Fruit fly (Drosophila melanogaster) whole organism, embryonic: Measurements from ENCODE around the gene Psn.

Source experiments
- ATbp ChIP-seq: fragments of 200-800 bp; sonication (Bioruptor generic); optimal IDR thresholded peaks from 2 replicates; lab custom pipeline; 2017; ENCODE audit warnings: missing biosample characterization, mild to moderate bottlenecking, missing genetic modification characterization, missing genetic modification reagents
- Asciz ChIP-seq: fragments of 200-800 bp; sonication (Bioruptor generic); optimal IDR thresholded peaks from 2 replicates; lab custom pipeline; 2017; ENCODE audit warnings: missing biosample characterization, mild to moderate bottlenecking, missing genetic modification characterization, missing genetic modification reagents
- CG11085 ChIP-seq: fragments of 200-800 bp; sonication (Bioruptor generic); IDR thresholded peaks from 2 replicates; pipeline ENCODE4 v1.3.6; 2022; ENCODE audit warnings: missing biosample characterization, missing genetic modification characterization
- CG1233 ChIP-seq: fragments of 200-800 bp; sonication (Bioruptor generic); optimal IDR thresholded peaks from 4 replicates; lab custom pipeline; 2018; ENCODE audit warnings: missing biosample characterization, mild to moderate bottlenecking, missing genetic modification characterization
- CG13287 ChIP-seq: fragments of 200-800 bp; sonication (Bioruptor generic); IDR thresholded peaks from 2 replicates; pipeline ENCODE4 v1.3.6; 2022; ENCODE audit warnings: missing biosample characterization, missing genetic modification characterization; ENCODE audit not compliant: partially characterized antibody
- CG13775 ChIP-seq: fragments of 200-800 bp; sonication (Bioruptor generic); optimal IDR thresholded peaks from 3 replicates; lab custom pipeline; 2017; ENCODE audit warnings: missing biosample characterization, mild to moderate bottlenecking, missing genetic modification characterization
- CG14667 ChIP-seq: fragments of 200-800 bp; sonication (Bioruptor generic); IDR thresholded peaks from 2 replicates; pipeline ENCODE4 v1.3.6; 2022; ENCODE audit warnings: missing biosample characterization, missing genetic modification characterization
- CG15011 ChIP-seq: fragments of 200-800 bp; sonication (Bioruptor generic); optimal IDR thresholded peaks from 3 replicates; lab custom pipeline; 2018; ENCODE audit warnings: missing biosample characterization, mild to moderate bottlenecking, missing genetic modification characterization
- CG15479 ChIP-seq: fragments of 200-800 bp; sonication (Bioruptor generic); optimal IDR thresholded peaks from 3 replicates; lab custom pipeline; 2019; ENCODE audit warnings: missing biosample characterization, mild to moderate bottlenecking, missing genetic modification characterization, moderate library complexity
- CG15601 ChIP-seq: fragments of 200-800 bp; sonication (Bioruptor generic); optimal IDR thresholded peaks from 3 replicates; lab custom pipeline; 2019; ENCODE audit warnings: missing biosample characterization, mild to moderate bottlenecking, missing genetic modification characterization, moderate library complexity
- CG17186 ChIP-seq: fragments of 200-800 bp; sonication (Bioruptor generic); optimal IDR thresholded peaks from 3 replicates; lab custom pipeline; 2017; ENCODE audit warnings: missing biosample characterization, missing genetic modification reagents, missing genetic modification characterization
- CG17328 ChIP-seq: fragments of 200-800 bp; sonication (Bioruptor generic); IDR thresholded peaks from 2 replicates; pipeline ENCODE4 v1.3.6; 2022; ENCODE audit warnings: missing biosample characterization, missing genetic modification characterization
- CG17361 ChIP-seq: fragments of 200-800 bp; sonication (Bioruptor generic); IDR thresholded peaks from 3 replicates; pipeline ENCODE4 v1.3.6; 2022; ENCODE audit warnings: missing biosample characterization, missing genetic modification characterization
- CG17385 ChIP-seq: fragments of 200-800 bp; sonication (Bioruptor generic); optimal IDR thresholded peaks from 3 replicates; lab custom pipeline; 2018; ENCODE audit warnings: missing biosample characterization, mild to moderate bottlenecking, missing genetic modification characterization
- CG17829 ChIP-seq: fragments of 200-800 bp; optimal IDR thresholded peaks from 2 replicates; lab custom pipeline; 2019; ENCODE audit warnings: missing biosample characterization, mild to moderate bottlenecking, missing genetic modification characterization, moderate library complexity
- CG34422 ChIP-seq: fragments of 200-800 bp; sonication (Bioruptor generic); IDR thresholded peaks from 3 replicates; pipeline ENCODE4 v1.3.6; 2022; ENCODE audit warnings: missing biosample characterization, missing genetic modification characterization
- CG3726 ChIP-seq: fragments of 200-800 bp; sonication (Bioruptor generic); IDR thresholded peaks from 3 replicates; pipeline ENCODE4, ENCODE4 v1.3.6; 2022; ENCODE audit warnings: missing biosample characterization, missing genetic modification characterization
- CG4404 ChIP-seq: fragments of 200-800 bp; sonication (Bioruptor generic); IDR thresholded peaks from 2 replicates; pipeline ENCODE4 v1.3.6; 2022; ENCODE audit warnings: missing biosample characterization, missing genetic modification characterization
- CG4707 ChIP-seq: fragments of 200-800 bp; sonication (Bioruptor generic); optimal IDR thresholded peaks from 2 replicates; lab custom pipeline; 2018; ENCODE audit warnings: missing biosample characterization, mild to moderate bottlenecking, missing genetic modification characterization, moderate library complexity
- CG6654 ChIP-seq: fragments of 200-800 bp; sonication (Bioruptor generic); optimal IDR thresholded peaks from 2 replicates; lab custom pipeline; 2017; ENCODE audit warnings: missing biosample characterization, mild to moderate bottlenecking, missing genetic modification characterization
- CG8359 ChIP-seq: fragments of 200-800 bp; sonication (Bioruptor generic); optimal IDR thresholded peaks from 2 replicates; lab custom pipeline; 2017; ENCODE audit warnings: missing biosample characterization, mild to moderate bottlenecking, missing genetic modification characterization, borderline replicate concordance
- CG9215 ChIP-seq: fragments of 200-800 bp; sonication (Bioruptor generic); IDR thresholded peaks from 2 replicates; pipeline ENCODE4 v1.3.6; 2022; ENCODE audit warnings: missing biosample characterization, missing genetic modification characterization
- CG9437 ChIP-seq: fragments of 200-800 bp; sonication (Bioruptor generic); optimal IDR thresholded peaks from 2 replicates; lab custom pipeline; 2018; ENCODE audit warnings: missing biosample characterization, mild to moderate bottlenecking, missing genetic modification characterization
- CG9932 ChIP-seq: fragments of 200-800 bp; sonication (Bioruptor generic); IDR thresholded peaks from 2 replicates; pipeline ENCODE4 v1.3.6; 2022; ENCODE audit warnings: missing biosample characterization, missing genetic modification characterization
- CoRest ChIP-seq: fragments of 200-800 bp; sonication (Bioruptor generic); optimal IDR thresholded peaks from 3 replicates; lab custom pipeline; 2018; ENCODE audit warnings: missing biosample characterization, mild to moderate bottlenecking, missing genetic modification characterization, moderate library complexity
- D19A ChIP-seq: fragments of 200-800 bp; optimal IDR thresholded peaks from 3 replicates; lab custom pipeline; 2019; ENCODE audit warnings: missing biosample characterization, mild to moderate bottlenecking, missing genetic modification characterization, moderate library complexity
- H2.0 ChIP-seq: fragments of 200-800 bp; sonication (Bioruptor generic); IDR thresholded peaks from 2 replicates; pipeline ENCODE4 v1.3.6; 2022; ENCODE audit warnings: missing biosample characterization, missing genetic modification characterization
- HLH3B ChIP-seq: fragments of 200-800 bp; sonication (Bioruptor generic); IDR thresholded peaks from 2 replicates; pipeline ENCODE4 v1.3.6; 2022; ENCODE audit warnings: missing biosample characterization, missing genetic modification characterization
- HmgZ ChIP-seq: fragments of 200-800 bp; sonication (Bioruptor generic); optimal IDR thresholded peaks from 2 replicates; lab custom pipeline; 2018; ENCODE audit warnings: missing biosample characterization, mild to moderate bottlenecking, missing genetic modification characterization
- Mad ChIP-seq: fragments of 200-800 bp; sonication (Bioruptor generic); optimal IDR thresholded peaks from 2 replicates; lab custom pipeline; 2016; ENCODE audit warnings: missing biosample characterization, missing genetic modification characterization
- PHDP ChIP-seq: fragments of 200-800 bp; sonication (Bioruptor generic); optimal IDR thresholded peaks from 3 replicates; lab custom pipeline; 2018; ENCODE audit warnings: missing biosample characterization, mild to moderate bottlenecking, missing genetic modification characterization, moderate library complexity
- Ptx1 ChIP-seq: fragments of 200-800 bp; sonication (Bioruptor generic); IDR thresholded peaks from 2 replicates; pipeline ENCODE4 v1.3.6; 2022; ENCODE audit warnings: missing biosample characterization, missing genetic modification characterization
- Sry-δ ChIP-seq: fragments of 200-800 bp; sonication (Bioruptor generic); optimal IDR thresholded peaks from 2 replicates; lab custom pipeline; 2016; ENCODE audit warnings: missing biosample characterization, missing genetic modification characterization
- TFAM ChIP-seq: fragments of 200-800 bp; sonication (Bioruptor generic); optimal IDR thresholded peaks from 2 replicates; lab custom pipeline; 2017; ENCODE audit warnings: missing biosample characterization, missing genetic modification characterization, inconsistent platforms
- ato ChIP-seq: fragments of 200-800 bp; sonication (Bioruptor generic); IDR thresholded peaks from 2 replicates; pipeline ENCODE4 v1.3.6; 2022; ENCODE audit warnings: missing biosample characterization, missing genetic modification characterization; ENCODE audit not compliant: partially characterized antibody
- crp ChIP-seq, 2 experiments: fragments of 200-800 bp; sonication (Bioruptor generic); optimal IDR thresholded peaks; 2 replicates in 1 of 2; 3 replicates in 1 of 2; lab custom pipeline; 2017; ENCODE audit warnings: missing biosample characterization in 2 of 2, missing genetic modification characterization in 2 of 2, mild to moderate bottlenecking in 1 of 2, moderate library complexity in 1 of 2
- dan ChIP-seq: fragments of 200-800 bp; sonication (Bioruptor generic); IDR thresholded peaks from 2 replicates; pipeline ENCODE4 v1.3.6; 2022; ENCODE audit warnings: missing biosample characterization, missing genetic modification characterization
- dati ChIP-seq: fragments of 200-800 bp; sonication (Bioruptor generic); IDR thresholded peaks from 2 replicates; pipeline ENCODE4 v1.3.6; 2022; ENCODE audit warnings: missing biosample characterization, missing genetic modification characterization
- gcm2 ChIP-seq: fragments of 200-800 bp; sonication (Bioruptor generic); optimal IDR thresholded peaks from 2 replicates; lab custom pipeline; 2016; ENCODE audit warnings: missing biosample characterization, missing genetic modification characterization
- nerfin-1 ChIP-seq: fragments of 200-800 bp; sonication (Bioruptor generic); optimal IDR thresholded peaks from 3 replicates; lab custom pipeline; 2019; ENCODE audit warnings: missing biosample characterization, mild to moderate bottlenecking, missing genetic modification characterization, moderate library complexity
- nom ChIP-seq: fragments of 200-800 bp; sonication (Bioruptor generic); optimal IDR thresholded peaks from 2 replicates; lab custom pipeline; 2017; ENCODE audit warnings: missing biosample characterization, missing genetic modification characterization, mild to moderate bottlenecking, moderate library complexity, missing genetic modification reagents
- pho ChIP-seq: fragments of 200-800 bp; sonication (Bioruptor generic); optimal IDR thresholded peaks from 2 replicates; lab custom pipeline; 2016; ENCODE audit warnings: missing biosample characterization, missing genetic modification characterization
- repo ChIP-seq: fragments of 200-800 bp; sonication (Bioruptor generic); optimal IDR thresholded peaks from 2 replicates; lab custom pipeline; 2016; ENCODE audit warnings: missing biosample characterization, missing genetic modification characterization
- sens ChIP-seq: fragments of 200-800 bp; sonication (Bioruptor generic); peaks from one replicate; lab custom pipeline; 2016; ENCODE audit warnings: missing biosample characterization, missing genetic modification characterization
- sens-2 ChIP-seq: fragments of 200-800 bp; sonication (Bioruptor generic); IDR thresholded peaks from 2 replicates; pipeline ENCODE4 v1.3.6; 2022; ENCODE audit warnings: missing biosample characterization, missing genetic modification characterization
- sisA ChIP-seq: fragments of 200-800 bp; sonication (Bioruptor generic); IDR thresholded peaks from 2 replicates; pipeline ENCODE4 v1.3.6; 2022; ENCODE audit warnings: missing biosample characterization, missing genetic modification characterization
- sob ChIP-seq: fragments of 200-800 bp; sonication (Bioruptor generic); IDR thresholded peaks from 2 replicates; pipeline ENCODE4 v1.3.6; 2022; ENCODE audit warnings: missing biosample characterization, missing genetic modification characterization
- sr ChIP-seq: fragments of 200-800 bp; sonication (Bioruptor generic); IDR thresholded peaks from 3 replicates; pipeline ENCODE4 v1.3.6; 2022; ENCODE audit warnings: missing biosample characterization, missing genetic modification characterization
- tx ChIP-seq: fragments of 200-800 bp; sonication (Bioruptor generic); optimal IDR thresholded peaks from 2 replicates; lab custom pipeline; 2016; ENCODE audit warnings: missing biosample characterization, missing genetic modification characterization
- zfh1 ChIP-seq: fragments of 200-800 bp; sonication (Bioruptor generic); IDR thresholded peaks from 3 replicates; pipeline ENCODE4 v1.3.6; 2022; ENCODE audit warnings: missing biosample characterization, missing genetic modification characterization

Gene Psn

DNA sequence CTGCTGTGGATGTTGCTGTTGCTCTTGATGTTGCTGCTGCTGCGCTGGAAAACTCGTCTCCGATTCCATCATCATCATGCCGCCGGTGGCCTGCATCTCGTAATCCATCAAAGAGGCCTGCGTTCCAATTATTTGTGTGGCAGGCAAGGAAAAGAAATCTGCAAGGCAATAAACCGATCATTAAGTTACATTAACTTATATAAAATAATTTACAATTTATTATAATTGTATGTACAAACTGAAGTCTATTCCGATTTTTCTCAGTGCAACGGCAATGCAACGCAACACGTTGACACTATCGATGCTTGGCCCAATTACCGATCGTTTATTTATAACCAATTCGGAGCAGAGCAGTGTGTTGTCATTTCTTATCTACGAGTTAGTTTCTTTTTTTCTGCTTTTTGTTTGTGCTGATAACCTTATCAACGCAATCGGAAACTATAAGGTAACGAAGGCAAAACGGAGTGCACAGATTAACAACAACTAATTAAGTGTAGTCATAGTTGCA lies 38.8 kb downstream of the Psn start (continued):
- TF ChIP-seq PHDP (tag; lab: Kevin White, UChicago) (peak; percentile 51), H2.0 (GFP tag; lab: Robert Waterston, UW) (peak; percentile 54), TFAM (GFP tag; lab: Kevin White, UChicago) (no peak), CG9437 (no peak), CG13287 (GFP tag; lab: Robert Waterston, UW) (no peak), zfh1 (GFP tag; lab: Robert Waterston, UW) (peak; percentile 65; the same call in 1 of the 3 replicates), tx (GFP tag; lab: Kevin White, UChicago) (no peak), CG15479 (no peak), CG17385 (peak; percentile 39), CG17361 (GFP tag; lab: Robert Waterston, UW) (no peak), CG3726 (0 out of 3 replicates have a peak, but pooled peaks have one; percentile 35), CG4404 (GFP tag; lab: Robert Waterston, UW) (0 out of 2 replicates have a peak, but pooled peaks have one; percentile 14), dan (GFP tag; lab: Robert Waterston, UW) (no peak), CG8359 (GFP tag; lab: Kevin White, UChicago) (peak; percentile 5), nerfin-1 (tag; lab: Kevin White, UChicago) (no peak), CG15011 (GFP tag; lab: Kevin White, UChicago) (peak; percentile 0), HLH3B (peak; percentile 61), CG17328 (GFP tag; lab: Robert Waterston, UW) (peak; percentile 38; the same call in 1 of the 2 replicates), CoRest (tag; lab: Kevin White, UChicago) (peak; percentile 0), Asciz (GFP tag; lab: Kevin White, UChicago) (peak; percentile 76), CG34422 (GFP tag; lab: Robert Waterston, UW) (peak; percentile 63; the same call in 2 of the 3 replicates), crp (GFP tag; optimal IDR thresholded peaks at IDR 0.05; lab: Kevin White, UChicago) (no peak), sob (GFP tag; lab: Robert Waterston, UW) (peak; percentile 52), ATbp (GFP tag; lab: Kevin White, UChicago) (peak; percentile 62), nom (GFP tag; lab: Kevin White, UChicago) (no peak), CG9932 (GFP tag; lab: Robert Waterston, UW) (no peak), gcm2 (GFP tag; lab: Kevin White, UChicago) (no peak), sr (GFP tag; lab: Robert Waterston, UW) (peak; percentile 62; the same call in 2 of the 3 replicates), Ptx1 (GFP tag; lab: Robert Waterston, UW) (peak; percentile 12; the same call in 1 of the 2 replicates), HmgZ (tag; lab: Kevin White, UChicago) (peak; percentile 1), CG4707 (GFP tag; lab: Kevin White, UChicago) (peak; percentile 53), Sry-δ (GFP tag; lab: Kevin White, UChicago) (no peak), dati (GFP tag; lab: Robert Waterston, UW) (peak; percentile 63; the same call in 1 of the 2 replicates), CG6654 (GFP tag; lab: Kevin White, UChicago) (peak; percentile 15), CG14667 (GFP tag; lab: Robert Waterston, UW) (no peak), sens (GFP tag; lab: Kevin White, UChicago) (peak; percentile 26), CG13775 (GFP tag; lab: Kevin White, UChicago) (peak; percentile 34), repo (no peak), CG1233 (peak; percentile 19), ato (GFP tag; lab: Robert Waterston, UW) (no peak), CG17186 (no peak), D19A (tag; lab: Kevin White, UChicago) (no peak), CG11085 (GFP tag; lab: Robert Waterston, UW) (no peak), CG15601 (tag; lab: Kevin White, UChicago) (no peak), sens-2 (peak; percentile 44; the same call in 1 of the 2 replicates), Mad (GFP tag; lab: Kevin White, UChicago) (peak; percentile 13), CG9215 (GFP tag; lab: Robert Waterston, UW) (no peak), CG17829 (tag; lab: Kevin White, UChicago) (peak; percentile 48), pho (GFP tag; lab: Kevin White, UChicago) (no peak), sisA (GFP tag; lab: Robert Waterston, UW) (peak; percentile 44; the same call in 1 of the 2 replicates)
